Fruit fly (Drosophila melanogaster) whole organism, prepupa: ENCODE measurements around the gene CG13898.

Experiments used
- Blimp-1 ChIP-seq: fragments of 200-800 bp; sonication (Bioruptor generic); optimal IDR thresholded peaks from 3 replicates; lab custom pipeline; 2017; ENCODE audit warnings: missing biosample characterization, missing genetic modification characterization, mild to moderate bottlenecking, moderate library complexity, missing genetic modification reagents
- CG10631 ChIP-seq: fragments of 200-800 bp; sonication (Bioruptor generic); optimal IDR thresholded peaks from 2 replicates; lab custom pipeline; 2016; ENCODE audit warnings: missing biosample characterization, missing genetic modification characterization
- CG10669 ChIP-seq: fragments of 200-800 bp; sonication (Bioruptor generic); optimal IDR thresholded peaks from 3 replicates; lab custom pipeline; 2018; ENCODE audit warnings: missing biosample characterization, mild to moderate bottlenecking, missing genetic modification characterization, moderate library complexity
- CG11294 ChIP-seq: fragments of 200-800 bp; sonication (Bioruptor generic); IDR thresholded peaks from 2 replicates; pipeline ENCODE4 v1.3.6; 2022; ENCODE audit warnings: missing biosample characterization, missing genetic modification characterization
- CG11902 ChIP-seq: fragments of 200-800 bp; sonication (Bioruptor generic); optimal IDR thresholded peaks from 3 replicates; lab custom pipeline; 2016; ENCODE audit warnings: missing biosample characterization, missing genetic modification characterization
- CG15336 ChIP-seq: fragments of 200-800 bp; sonication (Bioruptor generic); IDR thresholded peaks from 2 replicates; pipeline ENCODE4 v1.3.6; 2022; ENCODE audit warnings: missing biosample characterization, missing genetic modification characterization
- CG1621 ChIP-seq: fragments of 200-800 bp; sonication (Bioruptor generic); optimal IDR thresholded peaks from 3 replicates; lab custom pipeline; 2018; ENCODE audit warnings: missing biosample characterization, mild to moderate bottlenecking, missing genetic modification characterization
- CG16779 ChIP-seq: fragments of 200-800 bp; sonication (Bioruptor generic); optimal IDR thresholded peaks from 3 replicates; lab custom pipeline; 2017; ENCODE audit warnings: missing biosample characterization, mild to moderate bottlenecking, missing genetic modification characterization
- CG32006 ChIP-seq: fragments of 200-800 bp; sonication (Bioruptor generic); optimal IDR thresholded peaks from 3 replicates; lab custom pipeline; 2017; ENCODE audit warnings: missing biosample characterization, mild to moderate bottlenecking, missing genetic modification characterization
- CG34406 ChIP-seq: fragments of 200-800 bp; sonication (Bioruptor generic); optimal IDR thresholded peaks from 3 replicates; lab custom pipeline; 2016; ENCODE audit warnings: missing biosample characterization, missing genetic modification characterization
- CG3919 ChIP-seq: fragments of 200-800 bp; sonication (Bioruptor generic); optimal IDR thresholded peaks from 3 replicates; lab custom pipeline; 2016; ENCODE audit warnings: missing biosample characterization, missing genetic modification characterization
- CG4318 ChIP-seq: fragments of 200-800 bp; sonication (Bioruptor generic); optimal IDR thresholded peaks from 3 replicates; lab custom pipeline; 2017; ENCODE audit warnings: missing biosample characterization, mild to moderate bottlenecking, missing genetic modification characterization
- CG6276 ChIP-seq: fragments of 200-800 bp; sonication (Bioruptor generic); optimal IDR thresholded peaks from 2 replicates; lab custom pipeline; 2017; ENCODE audit warnings: missing biosample characterization, mild to moderate bottlenecking, missing genetic modification characterization
- CG6792 ChIP-seq: fragments of 200-800 bp; sonication (Bioruptor generic); optimal IDR thresholded peaks from 3 replicates; lab custom pipeline; 2016; ENCODE audit warnings: missing biosample characterization, missing genetic modification characterization
- CG6808 ChIP-seq: fragments of 200-800 bp; sonication (Bioruptor generic); optimal IDR thresholded peaks from 3 replicates; lab custom pipeline; 2017; ENCODE audit warnings: missing biosample characterization, missing genetic modification characterization, mild to moderate bottlenecking, moderate library complexity, missing genetic modification reagents
- CG7368 ChIP-seq: fragments of 200-800 bp; sonication (Bioruptor generic); optimal IDR thresholded peaks from 3 replicates; lab custom pipeline; 2016; ENCODE audit warnings: missing biosample characterization, missing genetic modification characterization
- CG8119 ChIP-seq: fragments of 200-800 bp; sonication (Bioruptor generic); IDR thresholded peaks from 3 replicates; pipeline ENCODE4 v1.3.6; 2022; ENCODE audit warnings: missing biosample characterization, missing genetic modification characterization
- CG8319 ChIP-seq: fragments of 200-800 bp; sonication (Bioruptor generic); optimal IDR thresholded peaks from 3 replicates; lab custom pipeline; 2016; ENCODE audit warnings: missing biosample characterization, missing genetic modification characterization
- CG8632 ChIP-seq: fragments of 200-800 bp; sonication (Bioruptor generic); optimal IDR thresholded peaks from 3 replicates; lab custom pipeline; 2016; ENCODE audit warnings: missing biosample characterization, missing genetic modification characterization
- CG9139 ChIP-seq: fragments of 200-800 bp; sonication (Bioruptor generic); optimal IDR thresholded peaks from 3 replicates; lab custom pipeline; 2017; ENCODE audit warnings: missing biosample characterization, mild to moderate bottlenecking, missing genetic modification characterization
- Eip75B ChIP-seq: fragments of 200-800 bp; sonication (Bioruptor generic); optimal IDR thresholded peaks from 3 replicates; lab custom pipeline; 2016; ENCODE audit warnings: missing biosample characterization, missing genetic modification characterization
- Eip78C ChIP-seq: fragments of 200-800 bp; sonication (Bioruptor generic); peaks from one replicate; lab custom pipeline; 2016; ENCODE audit warnings: missing biosample characterization, missing genetic modification characterization
- Eip93F ChIP-seq: fragments of 200-800 bp; sonication (Bioruptor generic); optimal IDR thresholded peaks from 2 replicates; lab custom pipeline; 2016; ENCODE audit warnings: missing biosample characterization, mild to moderate bottlenecking, missing genetic modification characterization
- Ets21C ChIP-seq: fragments of 200-800 bp; sonication (Bioruptor generic); optimal IDR thresholded peaks from 3 replicates; lab custom pipeline; 2016; ENCODE audit warnings: missing biosample characterization, missing genetic modification characterization
- Ets96B ChIP-seq: fragments of 200-800 bp; optimal IDR thresholded peaks from 2 replicates; lab custom pipeline; 2019; ENCODE audit warnings: missing biosample characterization, mild to moderate bottlenecking, missing genetic modification characterization, moderate library complexity
- Hr39 ChIP-seq: fragments of 200-800 bp; sonication (Bioruptor generic); optimal IDR thresholded peaks from 2 replicates; lab custom pipeline; 2016; ENCODE audit warnings: missing biosample characterization, missing genetic modification characterization
- Hr4 ChIP-seq: fragments of 200-800 bp; sonication (Bioruptor generic); optimal IDR thresholded peaks from 3 replicates; lab custom pipeline; 2016; ENCODE audit warnings: missing biosample characterization, missing genetic modification characterization
- Lpt ChIP-seq: fragments of 200-800 bp; sonication (Bioruptor generic); optimal IDR thresholded peaks from 3 replicates; lab custom pipeline; 2016; ENCODE audit warnings: missing biosample characterization, missing genetic modification characterization
- Met ChIP-seq: fragments of 200-800 bp; sonication (Bioruptor generic); optimal IDR thresholded peaks from 3 replicates; lab custom pipeline; 2016; ENCODE audit warnings: missing biosample characterization, missing genetic modification characterization
- OdsH ChIP-seq: fragments of 200-800 bp; sonication (Bioruptor generic); optimal IDR thresholded peaks from 3 replicates; lab custom pipeline; 2016; ENCODE audit warnings: missing biosample characterization, missing genetic modification characterization
- Smox ChIP-seq: fragments of 200-800 bp; sonication (Bioruptor generic); optimal IDR thresholded peaks from 3 replicates; lab custom pipeline; 2016; ENCODE audit warnings: missing biosample characterization, missing genetic modification characterization
- Sox102F ChIP-seq: fragments of 200-800 bp; sonication (Bioruptor generic); optimal IDR thresholded peaks from 2 replicates; lab custom pipeline; 2016; ENCODE audit warnings: missing biosample characterization, mild to moderate bottlenecking, missing genetic modification characterization
- Sox14 ChIP-seq: fragments of 200-800 bp; sonication (Bioruptor generic); optimal IDR thresholded peaks from 3 replicates; lab custom pipeline; 2016; ENCODE audit warnings: missing biosample characterization, missing genetic modification characterization
- achi ChIP-seq: fragments of 200-800 bp; sonication (Bioruptor generic); optimal IDR thresholded peaks from 3 replicates; lab custom pipeline; 2016; ENCODE audit warnings: missing biosample characterization, missing genetic modification characterization
- acj6 ChIP-seq: fragments of 200-800 bp; sonication (Bioruptor generic); optimal IDR thresholded peaks from 3 replicates; lab custom pipeline; 2016; ENCODE audit warnings: missing biosample characterization, missing genetic modification characterization
- cyc ChIP-seq: fragments of 200-800 bp; sonication (Bioruptor generic); optimal IDR thresholded peaks from 3 replicates; lab custom pipeline; 2016; ENCODE audit warnings: missing biosample characterization, missing genetic modification characterization
- dac ChIP-seq: fragments of 200-800 bp; sonication (Bioruptor generic); optimal IDR thresholded peaks from 2 replicates; lab custom pipeline; 2017; ENCODE audit warnings: missing biosample characterization, mild to moderate bottlenecking, missing genetic modification characterization
- eg ChIP-seq: fragments of 200-800 bp; sonication (Bioruptor generic); IDR thresholded peaks from 3 replicates; pipeline ENCODE4 v1.3.6; 2022; ENCODE audit warnings: missing biosample characterization, missing genetic modification characterization
- esn ChIP-seq: fragments of 200-800 bp; sonication (Bioruptor generic); optimal IDR thresholded peaks from 2 replicates; lab custom pipeline; 2016; ENCODE audit warnings: missing biosample characterization, mild to moderate bottlenecking, missing genetic modification characterization, moderate library complexity
- fd59A ChIP-seq: fragments of 200-800 bp; sonication (Bioruptor generic); optimal IDR thresholded peaks from 2 replicates; lab custom pipeline; 2017; ENCODE audit warnings: missing biosample characterization, mild to moderate bottlenecking, missing genetic modification characterization, missing genetic modification reagents
- fd85E ChIP-seq: fragments of 200-800 bp; sonication (Bioruptor generic); optimal IDR thresholded peaks from 3 replicates; lab custom pipeline; 2016; ENCODE audit warnings: missing biosample characterization, missing genetic modification characterization
- lz ChIP-seq: fragments of 200-800 bp; sonication (Bioruptor generic); optimal IDR thresholded peaks from 3 replicates; lab custom pipeline; 2016; ENCODE audit warnings: missing biosample characterization, missing genetic modification characterization
- pdm3 ChIP-seq: fragments of 200-800 bp; sonication (Bioruptor generic); optimal IDR thresholded peaks from 3 replicates; lab custom pipeline; 2016; ENCODE audit warnings: missing biosample characterization, missing genetic modification characterization
- spab ChIP-seq: fragments of 200-800 bp; sonication (Bioruptor generic); optimal IDR thresholded peaks from 2 replicates; lab custom pipeline; 2017; ENCODE audit warnings: missing biosample characterization, mild to moderate bottlenecking, missing genetic modification characterization, missing genetic modification reagents
- ss ChIP-seq, 2 experiments: fragments of 200-800 bp; sonication (Bioruptor generic); optimal IDR thresholded peaks; 2 replicates in 1 of 2; 3 replicates in 1 of 2; lab custom pipeline; 2017 to 2018; ENCODE audit warnings: mild to moderate bottlenecking in 2 of 2, missing biosample characterization in 2 of 2, missing genetic modification characterization in 2 of 2, moderate library complexity in 1 of 2
- svp ChIP-seq: fragments of 200-800 bp; sonication (Bioruptor generic); peaks from one replicate; lab custom pipeline; 2016; ENCODE audit warnings: missing biosample characterization, missing genetic modification characterization
- topi ChIP-seq: fragments of 200-800 bp; sonication (Bioruptor generic); optimal IDR thresholded peaks from 3 replicates; lab custom pipeline; 2016; ENCODE audit warnings: missing biosample characterization, missing genetic modification characterization
- vri ChIP-seq: fragments of 200-800 bp; sonication (Bioruptor generic); optimal IDR thresholded peaks from 3 replicates; lab custom pipeline; 2016; ENCODE audit warnings: missing biosample characterization, mild to moderate bottlenecking, missing genetic modification characterization

The CG13898 gene

DNA sequence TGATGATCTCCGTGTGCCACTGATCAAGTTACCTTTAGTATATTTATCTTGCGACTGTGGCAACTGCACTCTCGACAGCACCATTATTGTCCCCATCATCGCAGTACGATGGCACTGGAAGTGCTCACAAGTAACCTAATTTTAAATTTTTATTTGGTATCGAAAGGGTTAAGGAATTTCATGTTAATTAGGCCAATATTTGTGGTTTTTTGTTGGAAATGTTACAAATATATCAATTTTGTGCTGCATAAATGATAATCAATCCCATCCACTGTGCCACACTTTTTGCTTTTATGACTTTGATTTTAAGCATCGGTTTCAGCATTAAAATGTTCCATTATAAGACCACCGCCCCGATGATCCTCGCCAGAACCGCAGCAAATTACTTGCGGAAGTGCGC lies 18.8 kb upstream of the CG13898 start (continued):
- TF ChIP-seq CG6808 (peak; percentile 70), CG3919 (peak; percentile 77), OdsH (GFP tag; lab: Kevin White, UChicago) (peak; percentile 79), Eip78C (GFP tag; lab: Kevin White, UChicago) (peak; percentile 93), Smox (GFP tag; lab: Kevin White, UChicago) (peak; percentile 80), Hr4 (GFP tag; lab: Kevin White, UChicago) (peak; percentile 34), CG11902 (GFP tag; lab: Kevin White, UChicago) (peak; percentile 51), ss (GFP tag; optimal IDR thresholded peaks at IDR 0.05; lab: Kevin White, UChicago) (peak; percentile 11 to 56)

DNA sequence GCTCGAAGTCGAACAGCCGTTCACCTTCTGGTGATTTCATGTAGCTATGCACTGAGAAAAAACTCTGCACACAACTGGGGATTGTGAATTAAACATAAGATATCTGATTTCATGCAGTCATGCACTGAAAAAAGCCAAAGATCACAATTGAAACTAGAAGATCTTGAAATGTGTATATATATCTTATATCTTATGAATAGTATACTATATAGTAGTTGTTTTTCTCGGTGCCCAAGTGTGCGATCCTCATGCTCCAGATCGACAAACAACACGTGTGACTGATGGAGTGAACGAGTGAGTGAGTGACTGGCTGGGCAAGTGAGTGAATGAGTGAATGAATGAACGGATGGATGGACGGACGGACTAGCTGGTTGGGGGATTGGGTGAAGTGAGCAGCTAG lies 18.1 kb upstream of the CG13898 start:
- peak; percentile 76 for TF ChIP-seq CG16779 (tag; lab: Kevin White, UChicago)
- TF ChIP-seq CG7368 (GFP tag; lab: Kevin White, UChicago) = peak; percentile 83
- peak; percentile 76; the same call in 1 of the 3 replicates for TF ChIP-seq eg (GFP tag; lab: Robert Waterston, UW)
- peak; percentile 50 for TF ChIP-seq Eip93F (GFP tag; lab: Kevin White, UChicago)
- peak; percentile 81 for TF ChIP-seq CG34406 (GFP tag; lab: Kevin White, UChicago)
- peak; percentile 70 for TF ChIP-seq CG32006 (GFP tag; lab: Kevin White, UChicago)
- TF ChIP-seq Sox102F (GFP tag; lab: Kevin White, UChicago) = peak; percentile 66
- TF ChIP-seq CG15336 = peak; percentile 55
- peak; percentile 79 for TF ChIP-seq CG10631 (GFP tag; lab: Kevin White, UChicago)
- peak; percentile 50 for TF ChIP-seq fd59A (GFP tag; lab: Kevin White, UChicago)
- peak; percentile 59 for TF ChIP-seq CG8632 (GFP tag; lab: Kevin White, UChicago)
- TF ChIP-seq Eip78C (GFP tag; lab: Kevin White, UChicago) = peak; percentile 95
- peak; percentile 76 for TF ChIP-seq Eip75B (GFP tag; lab: Kevin White, UChicago)
- peak; percentile 75 for TF ChIP-seq Met (GFP tag; lab: Kevin White, UChicago)
- peak; percentile 74 for TF ChIP-seq esn (GFP tag; lab: Kevin White, UChicago)
- peak; percentile 70 for TF ChIP-seq CG9139 (GFP tag; lab: Kevin White, UChicago)
- peak; percentile 74 for TF ChIP-seq OdsH (GFP tag; lab: Kevin White, UChicago)
- TF ChIP-seq spab (GFP tag; lab: Kevin White, UChicago) = peak; percentile 86
- peak; percentile 72 for TF ChIP-seq CG8319
- peak; percentile 7 for TF ChIP-seq dac
- peak in 1 of 2 experiments; percentile 70 for TF ChIP-seq ss (GFP tag; optimal IDR thresholded peaks at IDR 0.05; lab: Kevin White, UChicago)
- TF ChIP-seq lz (GFP tag; lab: Kevin White, UChicago) = peak; percentile 48
- TF ChIP-seq Smox (GFP tag; lab: Kevin White, UChicago) = peak; percentile 61
- TF ChIP-seq pdm3 (GFP tag; lab: Kevin White, UChicago) = peak; percentile 78
- peak; percentile 50 for TF ChIP-seq Blimp-1 (GFP tag; lab: Kevin White, UChicago)
- TF ChIP-seq CG6276 = peak; percentile 69
- peak; percentile 86 for TF ChIP-seq achi (GFP tag; lab: Kevin White, UChicago)
- TF ChIP-seq CG6792 (GFP tag; lab: Kevin White, UChicago) = peak; percentile 75
- peak; percentile 89 for TF ChIP-seq CG3919
- TF ChIP-seq Hr4 (GFP tag; lab: Kevin White, UChicago) = peak; percentile 62
- TF ChIP-seq svp (GFP tag; lab: Kevin White, UChicago) = peak; percentile 86
- peak; percentile 78 for TF ChIP-seq CG11902 (GFP tag; lab: Kevin White, UChicago)
- TF ChIP-seq acj6 (GFP tag; lab: Kevin White, UChicago) = peak; percentile 75
- TF ChIP-seq topi (GFP tag; lab: Kevin White, UChicago) = peak; percentile 71
- TF ChIP-seq Ets96B (tag; lab: Kevin White, UChicago) = peak; percentile 89
- TF ChIP-seq CG8119 (GFP tag; lab: Robert Waterston, UW) = peak; percentile 72
- peak; percentile 69 for TF ChIP-seq Sox14 (GFP tag; lab: Kevin White, UChicago)
- peak; percentile 39 for TF ChIP-seq fd85E (GFP tag; lab: Kevin White, UChicago)
- peak; percentile 16 for TF ChIP-seq Ets21C
- TF ChIP-seq vri = peak; percentile 16
- peak; percentile 48 for TF ChIP-seq Hr39 (GFP tag; lab: Kevin White, UChicago)
- TF ChIP-seq Lpt = peak; percentile 48
- TF ChIP-seq CG10669 = peak; percentile 86
- peak; percentile 56 for TF ChIP-seq cyc (GFP tag; lab: Kevin White, UChicago)
- peak; percentile 43 for TF ChIP-seq CG4318 (GFP tag; lab: Kevin White, UChicago)
- TF ChIP-seq CG1621 (tag; lab: Kevin White, UChicago) = peak; percentile 56
- TF ChIP-seq CG6808 = peak; percentile 80
- peak; percentile 56 for TF ChIP-seq CG11294 (GFP tag; lab: Robert Waterston, UW)
